Worm (Caenorhabditis elegans) whole organism, mixed stage, embryonic: ENCODE data around the gene Y17D7C.6.

Experiments used
- M03D4.4 ChIP-seq: sonication (generic microtip); optimal IDR thresholded peaks from 2 replicates; lab custom pipeline; 2017; ENCODE audit warnings: mild to moderate bottlenecking, missing genetic modification characterization, missing compliant biosample characterization
- bed-3 ChIP-seq: fragments of 200-800 bp; sonication (Bioruptor generic); optimal IDR thresholded peaks from 3 replicates; lab custom pipeline; 2018; ENCODE audit warnings: mild to moderate bottlenecking, missing genetic modification characterization, moderate library complexity, missing compliant biosample characterization
- ceh-43 ChIP-seq: fragments of 200-800 bp; sonication (Bioruptor generic); optimal IDR thresholded peaks from 2 replicates; lab custom pipeline; 2018; ENCODE audit warnings: mild to moderate bottlenecking, missing genetic modification characterization, moderate library complexity, missing compliant biosample characterization
- ceh-83 ChIP-seq: fragments of 200-800 bp; sonication (Bioruptor generic); optimal IDR thresholded peaks from 2 replicates; lab custom pipeline; 2018; ENCODE audit warnings: mild to moderate bottlenecking, missing genetic modification characterization, missing compliant biosample characterization
- ces-1 ChIP-seq: fragments of 150-350 bp; optimal IDR thresholded peaks from 2 replicates; lab custom pipeline; 2014; ENCODE audit warnings: missing biosample characterization, missing genetic modification reagents, missing genetic modification characterization
- cnd-1 ChIP-seq: fragments of 200-800 bp; sonication (Bioruptor generic); optimal IDR thresholded peaks from 2 replicates; lab custom pipeline; 2018; ENCODE audit warnings: mild to moderate bottlenecking, missing genetic modification characterization, missing compliant biosample characterization
- drap-1 ChIP-seq: fragments of 200-800 bp; sonication (Bioruptor generic); optimal IDR thresholded peaks from 3 replicates; lab custom pipeline; 2018; ENCODE audit warnings: mild to moderate bottlenecking, missing genetic modification characterization, missing compliant biosample characterization
- elt-1 ChIP-seq: sonication (generic microtip); optimal IDR thresholded peaks from 2 replicates; lab custom pipeline; 2017; ENCODE audit warnings: missing genetic modification characterization, mild to moderate bottlenecking, missing compliant biosample characterization, antibody characterized with exemption, moderate library complexity, borderline replicate concordance; ENCODE audit not compliant: insufficient read depth
- elt-3 ChIP-seq: fragments of 150-350 bp; optimal IDR thresholded peaks from 2 replicates; lab custom pipeline; 2014; ENCODE audit warnings: missing biosample characterization, missing genetic modification characterization
- flh-1 ChIP-seq: fragments of 200-800 bp; sonication (Bioruptor generic); optimal IDR thresholded peaks from 2 replicates; lab custom pipeline; 2018; ENCODE audit warnings: mild to moderate bottlenecking, missing genetic modification characterization, moderate library complexity, missing compliant biosample characterization
- ham-2 ChIP-seq: fragments of 200-800 bp; sonication (Bioruptor generic); optimal IDR thresholded peaks from 2 replicates; lab custom pipeline; 2018; ENCODE audit warnings: mild to moderate bottlenecking, missing genetic modification characterization, missing compliant biosample characterization
- hlh-1 ChIP-seq: fragments of 150-350 bp; optimal IDR thresholded peaks from 2 replicates; lab custom pipeline; 2014; ENCODE audit warnings: missing biosample characterization, missing genetic modification reagents, missing genetic modification characterization
- lin-13 ChIP-seq: fragments of 150-350 bp; optimal IDR thresholded peaks from 2 replicates; lab custom pipeline; 2014; ENCODE audit warnings: missing biosample characterization, missing genetic modification characterization
- lin-32 ChIP-seq: fragments of 200-800 bp; sonication (Bioruptor generic); optimal IDR thresholded peaks from 2 replicates; lab custom pipeline; 2018; ENCODE audit warnings: mild to moderate bottlenecking, missing genetic modification characterization, missing compliant biosample characterization
- lsy-2 ChIP-seq: fragments of 150-350 bp; optimal IDR thresholded peaks from 2 replicates; lab custom pipeline; 2014; ENCODE audit warnings: missing biosample characterization, missing genetic modification characterization
- mab-5 ChIP-seq: fragments of 150-350 bp; optimal IDR thresholded peaks from 2 replicates; lab custom pipeline; 2014; ENCODE audit warnings: missing biosample characterization, missing genetic modification characterization
- mep-1 ChIP-seq: fragments of 150-350 bp; optimal IDR thresholded peaks from 2 replicates; lab custom pipeline; 2017; ENCODE audit warnings: missing biosample characterization, missing genetic modification reagents, missing genetic modification characterization, inconsistent platforms
- mls-2 ChIP-seq: sonication (generic microtip); optimal IDR thresholded peaks from 2 replicates; lab custom pipeline; 2016; ENCODE audit warnings: mild to moderate bottlenecking, missing genetic modification characterization, moderate library complexity, missing compliant biosample characterization
- nhr-12 ChIP-seq: fragments of 150-350 bp; optimal IDR thresholded peaks from 2 replicates; lab custom pipeline; 2014; ENCODE audit warnings: missing biosample characterization, missing genetic modification characterization
- nhr-2 ChIP-seq: fragments of 150-350 bp; optimal IDR thresholded peaks from 2 replicates; lab custom pipeline; 2014; ENCODE audit warnings: missing biosample characterization, missing genetic modification characterization
- nhr-237 ChIP-seq: fragments of 150-350 bp; optimal IDR thresholded peaks from 2 replicates; lab custom pipeline; 2014; ENCODE audit warnings: missing biosample characterization, missing genetic modification characterization
- nhr-28 ChIP-seq: fragments of 150-350 bp; optimal IDR thresholded peaks from 2 replicates; lab custom pipeline; 2014; ENCODE audit warnings: missing biosample characterization, missing genetic modification characterization
- nhr-76 ChIP-seq: sonication (generic microtip); optimal IDR thresholded peaks from 2 replicates; lab custom pipeline; 2017; ENCODE audit warnings: missing biosample characterization, missing genetic modification characterization
- pha-4 ChIP-seq: fragments of 150-350 bp; optimal IDR thresholded peaks from 2 replicates; lab custom pipeline; 2018; ENCODE audit warnings: missing biosample characterization, missing genetic modification reagents, missing genetic modification characterization
- sem-2 ChIP-seq: fragments of 200-800 bp; sonication (Bioruptor generic); optimal IDR thresholded peaks from 2 replicates; lab custom pipeline; 2018; ENCODE audit warnings: mild to moderate bottlenecking, missing genetic modification characterization, missing compliant biosample characterization
- snpc-4 ChIP-seq: fragments of 150-350 bp; optimal IDR thresholded peaks from 2 replicates; lab custom pipeline; 2014; ENCODE audit warnings: missing biosample characterization, missing genetic modification characterization
- sptf-1 ChIP-seq: sonication (generic microtip); optimal IDR thresholded peaks from 2 replicates; lab custom pipeline; 2017; ENCODE audit warnings: mild to moderate bottlenecking, missing genetic modification characterization, moderate library complexity, missing compliant biosample characterization
- tbx-8 ChIP-seq: fragments of 200-800 bp; sonication (Bioruptor generic); optimal IDR thresholded peaks from 2 replicates; lab custom pipeline; 2018; ENCODE audit warnings: mild to moderate bottlenecking, missing genetic modification characterization, moderate library complexity, missing compliant biosample characterization
- unc-120 ChIP-seq: sonication (generic microtip); optimal IDR thresholded peaks from 2 replicates; lab custom pipeline; 2017; ENCODE audit warnings: missing genetic modification characterization, missing compliant biosample characterization; ENCODE audit not compliant: poor library complexity, severe bottlenecking
- unc-39 ChIP-seq: fragments of 150-350 bp; optimal IDR thresholded peaks from 2 replicates; lab custom pipeline; 2014; ENCODE audit warnings: missing biosample characterization, missing genetic modification characterization
- unc-62 ChIP-seq: fragments of 150-350 bp; optimal IDR thresholded peaks from 2 replicates; lab custom pipeline; 2014; ENCODE audit warnings: missing biosample characterization, missing genetic modification reagents, missing genetic modification characterization
- zip-8 ChIP-seq: fragments of 150-350 bp; optimal IDR thresholded peaks from 2 replicates; lab custom pipeline; 2014; ENCODE audit warnings: missing biosample characterization, missing genetic modification characterization

The Y17D7C.6 gene

DNA sequence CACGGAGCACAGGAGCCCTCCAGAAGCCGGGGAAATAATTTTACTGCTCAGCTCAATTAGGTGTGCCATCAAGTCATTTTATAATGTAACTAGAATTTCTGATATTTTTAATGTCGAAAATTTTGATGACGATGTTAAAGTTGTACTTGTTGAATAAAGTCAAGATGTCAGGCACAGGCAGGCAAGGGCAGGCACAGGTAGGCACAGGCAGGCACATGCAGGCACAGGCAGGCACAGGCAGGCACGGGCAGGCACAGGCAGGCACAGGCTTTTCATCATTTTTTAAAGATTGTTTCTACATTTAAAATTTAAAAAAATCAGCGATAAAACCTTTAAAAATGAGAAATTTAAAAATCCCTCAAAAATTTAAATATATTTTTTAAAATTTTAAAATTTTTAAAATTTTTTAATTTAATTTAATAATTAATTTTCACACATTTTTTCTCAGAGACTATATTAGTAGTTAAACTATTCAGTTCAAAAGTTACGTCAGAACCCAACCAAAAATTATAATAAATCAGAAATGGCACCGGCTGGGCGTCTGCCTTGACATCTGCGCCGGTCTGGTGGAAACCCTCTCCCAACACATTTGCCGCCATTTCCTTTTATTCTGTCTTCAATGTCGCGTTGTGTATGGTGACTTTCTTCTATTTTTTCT is at the start of gene Y17D7C.6:
Gene Y17D7C.6 (plus strand): TSS at position 608 of the 658 bp plus-strand sequence.
- no peak for TF ChIP-seq nhr-76 (tag; lab: Kevin White, UChicago)
- TF ChIP-seq nhr-28 (tag; lab: Kevin White, UChicago) = no peak
- TF ChIP-seq mep-1 = no peak
- TF ChIP-seq nhr-237 = no peak
- no peak for TF ChIP-seq unc-39 (tag; lab: Kevin White, UChicago)
- TF ChIP-seq unc-120 = no peak
- no peak for TF ChIP-seq sem-2 (GFP tag; lab: Kevin White, UChicago)
- no peak for TF ChIP-seq nhr-2 (tag; lab: Kevin White, UChicago)
- no peak for TF ChIP-seq unc-62 (GFP tag; lab: Kevin White, UChicago)
- TF ChIP-seq bed-3 (GFP tag; lab: Kevin White, UChicago) = no peak
- TF ChIP-seq zip-8 = no peak
- TF ChIP-seq mls-2 = no peak

DNA sequence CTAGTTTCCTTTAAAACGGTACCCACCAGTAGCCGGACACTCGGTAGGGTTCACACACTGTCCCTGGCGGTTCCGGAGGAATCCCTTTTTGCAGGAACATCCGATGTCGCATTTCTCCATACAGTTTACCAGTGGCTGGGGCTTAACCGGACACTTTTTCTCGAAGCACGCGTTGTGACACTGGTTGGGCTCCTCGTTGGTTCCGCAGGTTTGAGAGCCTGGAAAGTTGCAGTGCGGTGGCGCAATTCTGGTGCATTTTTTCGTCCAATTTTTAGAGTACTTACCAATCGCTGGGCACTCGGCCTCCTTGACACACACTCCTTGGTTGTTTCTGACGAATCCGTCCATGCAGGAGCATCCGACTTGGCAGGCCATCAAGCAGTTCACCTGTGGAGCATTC is 47.3 kb upstream of the Y17D7C.6 start:
- TF ChIP-seq nhr-237 = no peak
- TF ChIP-seq cnd-1 (tag; lab: Kevin White, UChicago) = no peak
- no peak for TF ChIP-seq zip-8
- TF ChIP-seq hlh-1 (tag; lab: Kevin White, UChicago) = no peak
- TF ChIP-seq tbx-8 = no peak
- TF ChIP-seq sptf-1 (tag; lab: Kevin White, UChicago) = no peak
- no peak for TF ChIP-seq elt-3 (tag; lab: Kevin White, UChicago)
- TF ChIP-seq flh-1 (GFP tag; lab: Kevin White, UChicago) = no peak
- TF ChIP-seq ces-1 (GFP tag; lab: Kevin White, UChicago) = no peak
- no peak for TF ChIP-seq nhr-76 (tag; lab: Kevin White, UChicago)
- no peak for TF ChIP-seq M03D4.4 (tag; lab: Kevin White, UChicago)
- TF ChIP-seq ceh-43 (GFP tag; lab: Kevin White, UChicago) = no peak
- no peak for TF ChIP-seq drap-1 (GFP tag; lab: Kevin White, UChicago)
- no peak for TF ChIP-seq nhr-28 (tag; lab: Kevin White, UChicago)
- no peak for TF ChIP-seq elt-1 (tag; lab: Kevin White, UChicago)
- no peak for TF ChIP-seq mls-2

DNA sequence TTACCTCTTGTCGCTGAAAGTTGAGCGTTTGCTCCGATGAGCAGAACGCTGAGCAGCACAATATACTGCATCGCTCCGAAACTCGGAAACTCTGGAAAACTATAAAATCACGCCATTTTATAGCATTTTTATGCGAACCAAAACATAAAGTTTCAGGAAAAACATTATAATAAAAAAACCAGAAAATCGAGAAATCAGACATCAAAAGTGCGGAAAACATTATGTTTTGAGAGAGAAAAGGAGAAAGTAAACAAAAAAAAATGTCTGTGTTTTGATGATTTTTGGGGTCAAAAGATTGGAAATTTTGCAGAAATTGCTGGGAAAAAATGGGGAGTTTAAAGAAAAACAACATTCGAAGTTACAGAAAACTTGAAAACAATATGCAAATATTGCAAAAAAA is 45.6 kb upstream of the Y17D7C.6 start, which contains the start of gene Y69H2.3:
Gene Y69H2.3 (minus strand): TSS at position 101 of the 400 bp plus-strand sequence.
- no peak for TF ChIP-seq lsy-2 (tag; lab: Kevin White, UChicago)
- no peak for TF ChIP-seq nhr-12 (tag; lab: Kevin White, UChicago)
- no peak for TF ChIP-seq ham-2 (GFP tag; lab: Kevin White, UChicago)
- TF ChIP-seq zip-8 = no peak
- no peak for TF ChIP-seq snpc-4 (tag; lab: Kevin White, UChicago)
- TF ChIP-seq bed-3 (GFP tag; lab: Kevin White, UChicago) = no peak
- TF ChIP-seq elt-1 (tag; lab: Kevin White, UChicago) = no peak
- TF ChIP-seq ceh-43 (GFP tag; lab: Kevin White, UChicago) = no peak
- no peak for TF ChIP-seq drap-1 (GFP tag; lab: Kevin White, UChicago)
- no peak for TF ChIP-seq sptf-1 (tag; lab: Kevin White, UChicago)
- TF ChIP-seq ces-1 (GFP tag; lab: Kevin White, UChicago) = no peak
- no peak for TF ChIP-seq ceh-83 (GFP tag; lab: Kevin White, UChicago)

DNA sequence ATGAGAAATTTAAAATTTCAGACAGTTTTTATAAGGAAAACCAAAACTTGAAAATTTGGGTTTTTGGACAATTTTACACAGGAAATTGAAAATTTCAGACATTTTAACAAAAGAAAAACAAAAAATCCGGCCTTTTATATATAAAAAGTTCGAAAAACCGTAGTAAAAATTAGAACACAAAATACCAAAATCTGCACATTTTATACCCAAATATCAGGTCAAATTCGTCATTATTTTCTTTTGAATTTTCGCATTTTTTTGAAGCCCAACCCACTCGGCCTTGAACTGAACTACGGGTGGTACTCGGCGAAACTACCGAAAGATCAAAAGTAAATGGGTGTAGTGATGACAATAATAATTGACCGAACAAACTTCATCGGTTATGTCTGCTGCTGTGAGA is 42.4 kb upstream of the Y17D7C.6 start:
- TF ChIP-seq mep-1 (no peak), lin-13 (tag; lab: Kevin White, UChicago) (no peak), zip-8 (no peak), sptf-1 (tag; lab: Kevin White, UChicago) (no peak), elt-3 (tag; lab: Kevin White, UChicago) (no peak), ces-1 (GFP tag; lab: Kevin White, UChicago) (no peak), lin-32 (no peak), mab-5 (tag; lab: Kevin White, UChicago) (no peak), cnd-1 (tag; lab: Kevin White, UChicago) (no peak), pha-4 (tag; lab: Kevin White, UChicago) (no peak), unc-39 (tag; lab: Kevin White, UChicago) (no peak), ham-2 (GFP tag; lab: Kevin White, UChicago) (no peak), tbx-8 (no peak)
